Worm (Caenorhabditis elegans): Measurements from ENCODE around the gene K07D4.5.

K07D4.5 gene

ce11 chrII:3974953-3975352 lies 50.4 kb downstream of the K07D4.5 start, which contains the start of gene cank-26:
cank-26 (minus strand) TSS chrII:3975065.
- no peak for TF ChIP-seq hnd-1 (tag; optimal IDR thresholded peaks at IDR 0.05)
- TF ChIP-seq scrt-1 (GFP tag; IDR thresholded peaks at IDR 0.05): no peak
- TF ChIP-seq F13C5.2 (tag; optimal IDR thresholded peaks at IDR 0.05): no peak
- TF ChIP-seq pes-1 (GFP tag; IDR thresholded peaks at IDR 0.05): no peak
- TF ChIP-seq B0310.2 (tag; optimal IDR thresholded peaks at IDR 0.05): no peak
- TF ChIP-seq sea-1 (GFP tag; conservative IDR thresholded peaks at IDR 0.05): no peak
- no peak for TF ChIP-seq ama-1 (optimal IDR thresholded peaks at IDR 0.05)
- TF ChIP-seq aly-1 (tag; optimal IDR thresholded peaks at IDR 0.05): no peak
- no peak for TF ChIP-seq hmbx-1 (tag; optimal IDR thresholded peaks at IDR 0.05)

DNA sequence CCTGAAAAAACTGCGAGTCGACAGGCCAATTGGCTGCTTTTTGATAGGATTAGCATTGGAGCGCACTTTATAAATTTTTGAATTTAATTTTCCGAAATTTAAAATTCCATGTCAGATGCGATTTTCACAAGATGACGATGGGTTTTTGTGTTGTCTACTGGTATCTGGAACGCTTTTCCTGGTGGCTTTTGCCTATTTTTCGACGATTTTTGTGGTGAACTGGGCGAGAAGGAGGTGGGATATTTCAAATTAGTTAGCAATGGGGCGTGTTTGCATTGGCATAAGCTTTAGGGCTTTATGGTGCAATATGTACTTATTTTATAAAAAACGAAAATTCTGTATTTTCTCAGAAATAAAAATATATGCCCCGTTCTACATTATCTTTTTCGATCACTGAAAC lies 53.2 kb downstream of the K07D4.5 start, which contains the start of gene K10G6.9:
K10G6.9 (plus strand) TSS at position 110 of the 400 bp plus-strand sequence.
- TF ChIP-seq hmbx-1 (tag; optimal IDR thresholded peaks at IDR 0.05) (no peak), F13C5.2 (tag; optimal IDR thresholded peaks at IDR 0.05) (no peak), ceh-36 (tag; optimal IDR thresholded peaks at IDR 0.05) (no peak), flt-1 (GFP tag; IDR thresholded peaks at IDR 0.05) (no peak), pes-1 (GFP tag; IDR thresholded peaks at IDR 0.05) (no peak), ama-1 (optimal IDR thresholded peaks at IDR 0.05) (no peak), ceh-13 (GFP tag; optimal IDR thresholded peaks at IDR 0.05) (no peak), B0310.2 (tag; optimal IDR thresholded peaks at IDR 0.05) (no peak), aly-1 (tag; optimal IDR thresholded peaks at IDR 0.05) (no peak), scrt-1 (GFP tag; IDR thresholded peaks at IDR 0.05) (no peak), hmg-4 (GFP tag; optimal IDR thresholded peaks at IDR 0.05) (no peak), tbx-37 (GFP tag; conservative IDR thresholded peaks at IDR 0.05) (no peak), tra-4 (tag; optimal IDR thresholded peaks at IDR 0.05) (no peak), hnd-1 (tag; optimal IDR thresholded peaks at IDR 0.05) (no peak), sea-1 (GFP tag; conservative IDR thresholded peaks at IDR 0.05) (no peak), ets-7 (tag; optimal IDR thresholded peaks at IDR 0.05) (no peak), tbx-11 (GFP tag; IDR thresholded peaks at IDR 0.05) (no peak)

Data from whole organism, early embryonic.